Worm (Caenorhabditis elegans) whole organism, L4 larva: Measurements from ENCODE around the gene his-18.
A peak's percentile ranks its signal among the peaks of the same experiment; 100 is the strongest.

Source experiments
- F10B5.3 ChIP-seq: sonication (generic microtip); optimal IDR thresholded peaks from 2 replicates; lab custom pipeline; 2016; ENCODE audit warnings: mild to moderate bottlenecking, missing genetic modification characterization, missing compliant biosample characterization
- F26F4.8 ChIP-seq: fragments of 200-800 bp; sonication (Bioruptor generic); conservative IDR thresholded peaks from 2 replicates; pipeline ENCODE4 v1.3.6; 2022; ENCODE audit warnings: missing genetic modification characterization, missing compliant biosample characterization
- Y5F2A.4 ChIP-seq: fragments of 200-800 bp; sonication (Bioruptor generic); optimal IDR thresholded peaks from 2 replicates; lab custom pipeline; 2018; ENCODE audit warnings: mild to moderate bottlenecking, missing genetic modification characterization, missing compliant biosample characterization
- Y75B8A.6 ChIP-seq: fragments of 200-800 bp; sonication (Bioruptor generic); IDR thresholded peaks from 2 replicates; pipeline ENCODE4 v1.3.6; 2022; ENCODE audit warnings: missing genetic modification reagents, missing genetic modification characterization, missing compliant biosample characterization
- ZK546.5 ChIP-seq, 2 experiments: sonication (generic microtip); optimal IDR thresholded peaks; 2 replicates each; lab custom pipeline; 2017; ENCODE audit warnings: missing biosample characterization in 2 of 2, missing genetic modification characterization in 2 of 2
- aha-1 ChIP-seq: fragments of 150-350 bp; peaks from one replicate; lab custom pipeline; 2014; ENCODE audit warnings: missing biosample characterization, missing genetic modification characterization
- aly-2 ChIP-seq: sonication (generic microtip); optimal IDR thresholded peaks from 2 replicates; lab custom pipeline; 2018; ENCODE audit warnings: missing biosample characterization, missing genetic modification characterization
- ceh-82 ChIP-seq: sonication (generic microtip); optimal IDR thresholded peaks from 2 replicates; lab custom pipeline; 2017; ENCODE audit warnings: missing biosample characterization, missing genetic modification characterization
- ces-1 ChIP-seq: fragments of 150-350 bp; sonication (generic microtip); optimal IDR thresholded peaks from 4 replicates; lab custom pipeline; 2014; ENCODE audit warnings: missing biosample characterization, missing genetic modification reagents, missing genetic modification characterization
- ctbp-1 ChIP-seq: fragments of 200-800 bp; sonication (Bioruptor generic); IDR thresholded peaks from 2 replicates; pipeline ENCODE4 v1.3.6; 2022; ENCODE audit warnings: missing genetic modification reagents, missing genetic modification characterization, missing compliant biosample characterization
- daf-16 ChIP-seq, 3 experiments: sonication (generic microtip); optimal IDR thresholded peaks; 2 replicates each; lab custom pipeline; 2016 to 2017; ENCODE audit warnings: missing genetic modification characterization in 3 of 3, missing genetic modification reagents in 3 of 3, mild to moderate bottlenecking in 2 of 3, missing compliant biosample characterization in 2 of 3, missing biosample characterization in 1 of 3, moderate library complexity in 1 of 3
- daf-19 ChIP-seq: fragments of 200-800 bp; sonication (Bioruptor generic); conservative IDR thresholded peaks from 2 replicates; pipeline ENCODE4 v1.3.6; 2022; ENCODE audit warnings: missing genetic modification characterization, missing compliant biosample characterization
- dpl-1 ChIP-seq: fragments of 150-350 bp; optimal IDR thresholded peaks from 2 replicates; lab custom pipeline; 2014; ENCODE audit warnings: missing biosample characterization, missing genetic modification reagents, missing genetic modification characterization
- dve-1 ChIP-seq: sonication (generic microtip); optimal IDR thresholded peaks from 2 replicates; lab custom pipeline; 2017; ENCODE audit warnings: antibody characterized with exemption, mild to moderate bottlenecking, missing genetic modification characterization, missing compliant biosample characterization; ENCODE audit not compliant: insufficient read depth
- hif-1 ChIP-seq, 2 experiments: sonication (generic microtip); optimal IDR thresholded peaks; 2 replicates each; lab custom pipeline; 2016 to 2017; ENCODE audit warnings: missing compliant biosample characterization in 2 of 2, missing genetic modification characterization in 2 of 2, missing genetic modification reagents in 2 of 2, missing genotype in 2 of 2, mild to moderate bottlenecking in 1 of 2
- hlh-11 ChIP-seq: fragments of 200-800 bp; sonication (Bioruptor generic); optimal IDR thresholded peaks from 2 replicates; lab custom pipeline; 2018; ENCODE audit warnings: mild to moderate bottlenecking, missing genetic modification characterization, missing compliant biosample characterization
- hlh-30 ChIP-seq: sonication (generic microtip); optimal IDR thresholded peaks from 2 replicates; lab custom pipeline; 2017; ENCODE audit warnings: antibody characterized with exemption, mild to moderate bottlenecking, missing genetic modification characterization, missing compliant biosample characterization; ENCODE audit not compliant: insufficient read depth
- lin-29 ChIP-seq: fragments of 200-800 bp; sonication (Bioruptor generic); IDR thresholded peaks from 2 replicates; pipeline ENCODE4 v1.3.6; 2022; ENCODE audit warnings: missing genetic modification reagents, missing genetic modification characterization, missing compliant biosample characterization
- lin-38 ChIP-seq: fragments of 200-800 bp; sonication (Bioruptor generic); IDR thresholded peaks from 2 replicates; pipeline ENCODE4 v1.3.6; 2022; ENCODE audit warnings: missing genetic modification reagents, missing genetic modification characterization, missing compliant biosample characterization
- mep-1 ChIP-seq: fragments of 150-350 bp; sonication (generic microtip); optimal IDR thresholded peaks from 3 replicates; lab custom pipeline; 2014; ENCODE audit warnings: missing biosample characterization, missing genetic modification characterization
- mes-2 ChIP-seq: sonication (generic microtip); optimal IDR thresholded peaks from 2 replicates; lab custom pipeline; 2016; ENCODE audit warnings: missing genotype, mild to moderate bottlenecking, missing genetic modification characterization, missing compliant biosample characterization; ENCODE audit not compliant: poor library complexity, severe bottlenecking
- mxl-3 ChIP-seq: fragments of 200-800 bp; sonication (Bioruptor generic); optimal IDR thresholded peaks from 2 replicates; lab custom pipeline; 2018; ENCODE audit warnings: mild to moderate bottlenecking, missing genetic modification characterization, missing compliant biosample characterization
- nhr-237 ChIP-seq: sonication (generic microtip); optimal IDR thresholded peaks from 2 replicates; lab custom pipeline; 2017; ENCODE audit warnings: missing biosample characterization, missing genetic modification characterization
- nhr-42 ChIP-seq: fragments of 200-800 bp; sonication (Bioruptor generic); IDR thresholded peaks from 2 replicates; pipeline ENCODE4 v1.3.6; 2022; ENCODE audit warnings: missing genetic modification characterization, missing compliant biosample characterization
- php-3 ChIP-seq: fragments of 200-800 bp; sonication (Bioruptor generic); IDR thresholded peaks from 2 replicates; pipeline ENCODE4 v1.3.6; 2022; ENCODE audit warnings: missing genetic modification reagents, missing genetic modification characterization, missing compliant biosample characterization
- saeg-2 ChIP-seq: fragments of 200-800 bp; sonication (Bioruptor generic); IDR thresholded peaks from 2 replicates; pipeline ENCODE4 v1.3.6; 2022; ENCODE audit warnings: missing genetic modification reagents, missing genetic modification characterization, missing compliant biosample characterization
- set-16 ChIP-seq: fragments of 200-800 bp; sonication (Bioruptor generic); IDR thresholded peaks from 2 replicates; pipeline ENCODE4 v1.3.6; 2022; ENCODE audit warnings: missing genetic modification reagents, missing genetic modification characterization, missing compliant biosample characterization
- skn-1 ChIP-seq: fragments of 150-350 bp; optimal IDR thresholded peaks from 2 replicates; lab custom pipeline; 2014; ENCODE audit warnings: missing biosample characterization, missing genetic modification characterization
- spr-1 ChIP-seq: sonication (generic microtip); optimal IDR thresholded peaks from 2 replicates; lab custom pipeline; 2016; ENCODE audit warnings: mild to moderate bottlenecking, missing genetic modification characterization, missing compliant biosample characterization
- unc-62 ChIP-seq, 3 experiments: fragments of 150-350 bp in 1 of 3; sonication (generic microtip); optimal IDR thresholded peaks in 2 of 3; peaks in 1 of 3; 1 replicate in 1 of 3; 2 replicates in 2 of 3; lab custom pipeline; 2014 to 2017; ENCODE audit warnings: missing biosample characterization in 3 of 3, missing genetic modification characterization in 3 of 3, missing genetic modification reagents in 3 of 3, missing genotype in 1 of 3
- zfp-2 ChIP-seq: sonication (generic microtip); optimal IDR thresholded peaks from 2 replicates; lab custom pipeline; 2016; ENCODE audit warnings: mild to moderate bottlenecking, missing genetic modification characterization, missing compliant biosample characterization
- zfp-3 ChIP-seq: fragments of 200-800 bp; sonication (Bioruptor generic); conservative IDR thresholded peaks from 2 replicates; pipeline ENCODE4 v1.3.6; 2022; ENCODE audit warnings: missing genetic modification reagents, missing genetic modification characterization, missing compliant biosample characterization
- zip-11 ChIP-seq: fragments of 200-800 bp; sonication (Bioruptor generic); IDR thresholded peaks from 2 replicates; pipeline ENCODE4 v1.3.6; 2022; ENCODE audit warnings: missing genetic modification characterization, missing compliant biosample characterization

The his-18 gene

DNA sequence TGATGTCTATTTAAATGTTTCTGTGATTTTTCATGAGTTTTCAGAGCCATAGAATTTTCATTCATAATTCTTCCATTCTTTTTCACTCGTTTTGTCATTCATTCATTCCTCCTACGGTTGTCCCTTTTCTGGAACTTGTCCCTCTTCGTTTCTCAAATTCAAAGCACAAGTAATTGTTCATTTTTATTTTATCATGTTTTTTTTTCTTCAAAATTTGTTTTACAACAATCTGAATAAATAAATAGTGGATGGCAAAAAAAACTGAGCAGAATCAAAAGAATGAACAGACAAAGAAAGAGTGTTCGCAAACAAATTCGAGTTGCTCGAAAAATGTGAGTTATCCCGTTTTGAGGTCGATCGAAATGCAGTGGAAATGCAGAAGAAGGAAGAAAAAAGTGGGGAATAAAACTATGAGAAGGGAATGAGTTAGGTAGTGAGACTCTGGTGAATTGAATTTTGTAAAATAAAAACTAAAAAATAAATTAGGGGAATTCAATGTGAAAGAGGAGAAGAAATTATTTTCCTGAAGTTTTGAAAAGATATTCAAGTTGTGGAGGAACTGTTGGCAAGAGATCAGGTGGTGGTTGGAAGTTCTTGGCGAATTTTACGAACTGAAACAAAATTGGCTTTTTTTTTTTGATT, 41.5 kb downstream of the his-18 start (continued):
- no peak for TF ChIP-seq F26F4.8 (GFP tag; lab: Robert Waterston, UW)
- no peak for TF ChIP-seq zip-11 (GFP tag; lab: Robert Waterston, UW)
- peak; percentile 88 for TF ChIP-seq zfp-3
- TF ChIP-seq daf-19, result 0 out of 2 replicates have a peak, but pooled peaks have one; percentile 29
- TF ChIP-seq dve-1 (tag; lab: Kevin White, UChicago), result peak; percentile 37
- TF ChIP-seq Y5F2A.4 (GFP tag; lab: Kevin White, UChicago), result peak; percentile 55
- TF ChIP-seq mep-1, result peak; percentile 44
- peak; percentile 38; the same call in 1 of the 2 replicates for TF ChIP-seq lin-29 (GFP tag; lab: Robert Waterston, UW)
- peak; percentile 29; the same call in 1 of the 2 replicates for TF ChIP-seq lin-38 (GFP tag; lab: Robert Waterston, UW)
- TF ChIP-seq nhr-42 (GFP tag; lab: Robert Waterston, UW), result 0 out of 2 replicates have a peak, but pooled peaks have one; percentile 41
- no peak for TF ChIP-seq ces-1
- no peak for TF ChIP-seq zfp-2 (tag; lab: Kevin White, UChicago)
- no peak for TF ChIP-seq saeg-2 (GFP tag; lab: Robert Waterston, UW)
- TF ChIP-seq ceh-82 (tag; lab: Kevin White, UChicago), result no peak
- peak; percentile 43; the same call in 1 of the 2 replicates for TF ChIP-seq ctbp-1 (GFP tag; lab: Robert Waterston, UW)

DNA sequence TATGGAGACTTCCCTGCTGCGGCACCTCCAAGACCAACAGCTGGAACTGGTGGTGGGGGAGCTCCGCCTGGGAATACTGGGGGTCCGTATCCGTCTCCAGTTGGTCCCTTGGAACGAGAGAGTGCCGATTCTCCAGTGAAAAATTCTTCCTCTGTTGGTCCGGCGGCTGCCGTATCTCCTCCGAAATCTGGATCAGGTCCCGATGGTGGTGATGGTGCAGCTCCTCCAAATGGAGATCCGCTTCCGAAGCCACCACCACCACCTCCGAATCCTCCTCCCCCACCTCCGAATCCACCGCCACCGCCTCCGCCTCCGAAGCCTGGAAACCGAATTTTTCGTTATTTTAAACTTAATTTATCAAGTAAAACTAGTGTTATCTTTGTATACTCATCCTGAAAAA, 42.4 kb downstream of the his-18 start:
- TF ChIP-seq spr-1 (tag; lab: Kevin White, UChicago) (no peak), unc-62 (GFP tag; optimal IDR thresholded peaks at IDR 0.05 in 1 of 2; lab: Kevin White, UChicago) (peak in 1 of 2 experiments; percentile 42), unc-62 (tag; optimal IDR thresholded peaks at IDR 0.05; lab: Kevin White, UChicago) (no peak), skn-1 (tag; lab: Kevin White, UChicago) (no peak), zfp-3 (no peak), F10B5.3 (tag; lab: Kevin White, UChicago) (no peak), aha-1 (no peak), set-16 (GFP tag; lab: Robert Waterston, UW) (peak; percentile 95), dpl-1 (no peak)
- TF ChIP-seq, all 104 proteins: peak for 2

DNA sequence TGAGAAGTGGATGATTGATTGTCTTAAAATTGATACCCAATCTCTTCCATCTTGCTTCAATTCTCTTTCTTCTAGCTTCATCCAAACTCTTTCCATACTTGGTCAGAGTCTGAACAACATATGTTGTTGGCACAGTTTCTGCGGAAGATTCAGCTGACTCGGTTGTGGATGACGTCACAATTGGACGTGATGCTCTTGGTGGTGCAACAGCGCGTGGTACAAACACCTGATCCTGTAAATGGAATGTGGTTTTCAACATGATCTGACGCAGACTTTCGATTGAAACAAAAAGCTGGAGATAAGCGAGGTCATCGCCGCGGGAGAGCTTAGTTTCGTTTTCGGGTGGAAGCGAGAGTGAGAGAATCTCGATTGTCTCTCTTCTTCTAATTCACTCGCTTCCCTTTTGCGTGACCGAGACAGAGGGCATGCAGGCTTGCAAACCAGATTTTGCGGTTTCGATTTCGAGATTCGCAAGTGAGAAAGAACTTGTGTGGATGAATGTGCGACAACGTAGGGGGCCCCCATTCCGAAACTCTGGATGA, 44.5 kb downstream of the his-18 start:
- TF ChIP-seq set-16 (GFP tag; lab: Robert Waterston, UW), result no peak
- peak; percentile 71 for TF ChIP-seq hlh-30 (tag; lab: Kevin White, UChicago)
- TF ChIP-seq hlh-11 (tag; lab: Kevin White, UChicago), result no peak
- TF ChIP-seq mxl-3 (GFP tag; lab: Kevin White, UChicago), result peak; percentile 7
- TF ChIP-seq aha-1, result peak; percentile 22
- no peak for TF ChIP-seq F26F4.8 (GFP tag; lab: Robert Waterston, UW)
- TF ChIP-seq, all 104 proteins: peak for 3

DNA sequence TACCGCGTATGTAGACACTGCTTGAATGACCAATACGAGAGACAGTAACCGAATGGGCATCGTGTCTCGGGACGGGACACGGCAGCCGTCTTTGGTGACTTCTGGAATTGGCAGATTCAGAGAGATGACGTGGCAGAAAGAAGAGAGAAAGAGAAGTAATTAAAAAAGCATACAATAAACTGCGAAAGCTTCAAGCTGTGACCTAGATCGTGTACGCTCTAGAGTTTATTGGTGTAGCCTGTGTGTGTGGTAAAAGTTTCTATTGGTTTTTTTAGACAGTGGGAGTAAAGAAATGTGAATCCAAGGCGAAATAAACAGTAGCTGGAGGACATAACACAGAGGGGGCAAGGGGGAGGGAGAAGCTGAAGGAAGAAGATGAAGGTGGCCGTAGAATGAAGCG, 45.9 kb downstream of the his-18 start, which contains the start of gene T19A5.3:
TSS of gene T19A5.3 (minus strand) at position 101 of the 400 bp plus-strand sequence.
- TF ChIP-seq php-3 (GFP tag; lab: Robert Waterston, UW), result no peak
- no peak for TF ChIP-seq hif-1 (tag; optimal IDR thresholded peaks at IDR 0.05; lab: Kevin White, UChicago)
- no peak for TF ChIP-seq mes-2 (tag; lab: Kevin White, UChicago)
- no peak for TF ChIP-seq dve-1 (tag; lab: Kevin White, UChicago)
- no peak for TF ChIP-seq nhr-237 (tag; lab: Kevin White, UChicago)
- no peak for TF ChIP-seq mxl-3 (GFP tag; lab: Kevin White, UChicago)
- TF ChIP-seq saeg-2 (GFP tag; lab: Robert Waterston, UW), result no peak
- TF ChIP-seq ZK546.5 (tag; optimal IDR thresholded peaks at IDR 0.05; lab: Kevin White, UChicago), result no peak
- no peak for TF ChIP-seq Y75B8A.6
- no peak for TF ChIP-seq daf-19
- TF ChIP-seq aly-2 (tag; lab: Kevin White, UChicago), result no peak
- no peak for TF ChIP-seq daf-16 (GFP tag; optimal IDR thresholded peaks at IDR 0.05; lab: Kevin White, UChicago)
- TF ChIP-seq daf-16 (tag; optimal IDR thresholded peaks at IDR 0.05; lab: Kevin White, UChicago), result no peak
